Worm (Caenorhabditis elegans) whole organism, L1 larva: ENCODE data around the gene ZK673.6.

ENCODE experiments used
- nhr-76 ChIP-seq: sonication (generic microtip); optimal IDR thresholded peaks from 2 replicates; lab custom pipeline; 2017; ENCODE audit warnings: missing biosample characterization, missing genetic modification characterization
- swsn-7 ChIP-seq: sonication (generic microtip); optimal IDR thresholded peaks from 2 replicates; lab custom pipeline; 2016; ENCODE audit warnings: missing genetic modification characterization, missing compliant biosample characterization

DNA sequence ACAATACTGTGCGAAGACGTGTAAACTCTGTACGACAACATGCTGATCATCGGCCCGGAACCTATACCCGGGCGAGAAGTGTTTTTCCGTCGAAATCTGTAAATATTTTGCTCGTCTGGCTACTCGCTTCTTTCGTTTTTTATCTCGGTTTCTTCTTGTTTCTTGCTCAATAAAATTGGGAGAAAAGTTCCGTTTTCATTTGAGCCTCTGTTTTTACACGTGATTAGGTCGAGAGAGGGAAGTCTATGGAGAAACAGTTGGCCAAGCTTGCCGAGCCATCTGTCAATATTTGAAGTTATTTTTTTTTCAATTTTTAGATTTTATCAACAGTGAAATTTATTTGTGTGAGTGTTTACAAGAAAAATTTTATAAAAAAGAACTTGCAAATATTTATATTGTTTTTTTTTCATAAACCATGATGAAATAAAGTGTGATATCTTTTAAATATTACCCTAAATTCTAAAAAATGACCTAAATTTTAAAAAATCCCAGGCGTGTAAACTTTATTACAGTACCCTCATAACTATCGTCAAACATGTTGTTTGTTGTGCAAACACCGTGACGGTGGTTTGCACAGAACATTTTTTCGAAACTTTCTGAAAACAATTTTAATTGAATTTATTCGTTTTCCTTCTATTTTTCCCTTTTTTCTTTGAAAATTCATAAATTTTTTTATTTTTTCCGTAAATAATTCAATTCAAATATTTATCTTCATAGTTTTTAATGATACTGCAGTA lies 19.0 kb downstream of the ZK673.6 start:
- TF ChIP-seq nhr-76 (tag; lab: Kevin White, UChicago) (no peak), swsn-7 (tag; lab: Kevin White, UChicago) (no peak)
